Worm (Caenorhabditis elegans): ENCODE data around the gene T07C4.12.

DNA sequence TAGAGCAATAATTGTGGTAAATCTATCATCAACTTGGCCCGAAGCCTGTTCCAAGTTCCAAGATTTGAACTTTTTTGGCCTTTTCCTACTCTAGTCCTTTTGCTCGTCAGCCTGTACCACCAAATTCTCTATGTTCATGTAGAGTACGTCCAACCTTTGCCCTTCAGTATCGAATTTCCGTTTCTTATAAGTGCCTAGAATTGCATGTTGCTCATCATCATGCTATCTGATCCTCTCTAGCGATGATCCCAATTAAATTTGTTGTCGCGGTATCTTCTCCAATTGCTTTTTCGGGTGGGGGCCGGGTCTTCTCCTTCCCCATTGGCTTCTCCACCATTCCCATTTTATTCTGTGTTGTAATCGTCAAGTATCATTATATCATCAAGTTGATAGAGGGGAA is 38.5 kb downstream of the T07C4.12 start:
- TF ChIP-seq B0019.2 (GFP tag; conservative IDR thresholded peaks at IDR 0.05), result no peak
- no peak for TF ChIP-seq F10E7.11 (tag; optimal IDR thresholded peaks at IDR 0.05)
- TF ChIP-seq ceh-58 (GFP tag; IDR thresholded peaks at IDR 0.05), result no peak
- TF ChIP-seq hlh-26 (GFP tag; conservative IDR thresholded peaks at IDR 0.05), result no peak
